Worm (Caenorhabditis elegans) whole organism, L4 larva: Measurements from ENCODE around the gene syf-3.

ENCODE experiments used
- F49E8.2 ChIP-seq: sonication (generic microtip); optimal IDR thresholded peaks from 2 replicates; lab custom pipeline; 2016; ENCODE audit warnings: missing compliant biosample characterization, mild to moderate bottlenecking, missing genetic modification characterization, borderline replicate concordance
- T20F7.1 ChIP-seq: fragments of 200-800 bp; sonication (Bioruptor generic); optimal IDR thresholded peaks from 2 replicates; lab custom pipeline; 2018; ENCODE audit warnings: mild to moderate bottlenecking, missing genetic modification characterization, missing compliant biosample characterization
- aha-1 ChIP-seq: fragments of 150-350 bp; peaks from one replicate; lab custom pipeline; 2014; ENCODE audit warnings: missing biosample characterization, missing genetic modification characterization
- ama-1 ChIP-seq: fragments of 150-350 bp; optimal IDR thresholded peaks from 2 replicates; lab custom pipeline; 2014; ENCODE audit warnings: inconsistent platforms, mixed read lengths
- egl-27 ChIP-seq: sonication (generic microtip); optimal IDR thresholded peaks from 3 replicates; lab custom pipeline; 2017; ENCODE audit warnings: missing biosample characterization, missing genetic modification reagents, missing genetic modification characterization
- gei-8 ChIP-seq: fragments of 200-800 bp; sonication (Bioruptor generic); optimal IDR thresholded peaks from 2 replicates; lab custom pipeline; 2018; ENCODE audit warnings: mild to moderate bottlenecking, missing genetic modification characterization, missing compliant biosample characterization
- hlh-30 ChIP-seq: sonication (generic microtip); optimal IDR thresholded peaks from 2 replicates; lab custom pipeline; 2017; ENCODE audit warnings: antibody characterized with exemption, mild to moderate bottlenecking, missing genetic modification characterization, missing compliant biosample characterization; ENCODE audit not compliant: insufficient read depth
- lin-15B ChIP-seq: fragments of 150-350 bp; sonication (generic microtip); optimal IDR thresholded peaks from 3 replicates; lab custom pipeline; 2014; ENCODE audit warnings: missing biosample characterization, missing genetic modification characterization
- nhr-25 ChIP-seq: sonication (generic microtip); optimal IDR thresholded peaks from 2 replicates; lab custom pipeline; 2017; ENCODE audit warnings: missing genetic modification characterization, mild to moderate bottlenecking, missing compliant biosample characterization, antibody characterized with exemption, moderate library complexity, borderline replicate concordance; ENCODE audit not compliant: insufficient read depth
- nhr-6 ChIP-seq: fragments of 150-350 bp; optimal IDR thresholded peaks from 2 replicates; lab custom pipeline; 2014; ENCODE audit warnings: missing biosample characterization, missing genetic modification characterization
- pqm-1 ChIP-seq: sonication (generic microtip); optimal IDR thresholded peaks from 2 replicates; lab custom pipeline; 2017; ENCODE audit warnings: missing biosample characterization, missing genetic modification characterization
- vab-7 ChIP-seq: fragments of 200-800 bp; sonication (Bioruptor generic); IDR thresholded peaks from 2 replicates; pipeline ENCODE4 v1.3.6; 2022; ENCODE audit warnings: missing genetic modification reagents, missing genetic modification characterization, missing compliant biosample characterization
- zfp-2 ChIP-seq: sonication (generic microtip); optimal IDR thresholded peaks from 2 replicates; lab custom pipeline; 2016; ENCODE audit warnings: mild to moderate bottlenecking, missing genetic modification characterization, missing compliant biosample characterization
- ztf-11 ChIP-seq: fragments of 150-350 bp; optimal IDR thresholded peaks from 2 replicates; lab custom pipeline; 2014; ENCODE audit warnings: missing biosample characterization, missing genetic modification characterization

ce11 chrV:5921761-5922160 is 18.1 kb upstream of the syf-3 start:
- TF ChIP-seq nhr-25 (no peak), zfp-2 (no peak), vab-7 (no peak), ama-1 (lab: Kevin White, UChicago) (no peak), ztf-11 (tag; lab: Kevin White, UChicago) (no peak), hlh-30 (tag; lab: Kevin White, UChicago) (no peak), pqm-1 (tag; lab: Kevin White, UChicago) (no peak), gei-8 (GFP tag; lab: Kevin White, UChicago) (no peak), egl-27 (no peak), T20F7.1 (no peak), F49E8.2 (tag; lab: Kevin White, UChicago) (no peak), nhr-6 (tag; lab: Kevin White, UChicago) (no peak), aha-1 (tag; lab: Kevin White, UChicago) (no peak), lin-15B (no peak)
